Worm (Caenorhabditis elegans) whole organism, L1 larva: ENCODE measurements around the gene col-179.

ENCODE experiments used
- C34B4.2 ChIP-seq: sonication (generic microtip); optimal IDR thresholded peaks from 2 replicates; lab custom pipeline; 2017; ENCODE audit warnings: mild to moderate bottlenecking, missing genetic modification characterization, missing compliant biosample characterization
- Y116A8C.19 ChIP-seq: sonication (generic microtip); optimal IDR thresholded peaks from 2 replicates; lab custom pipeline; 2016; ENCODE audit warnings: missing compliant biosample characterization, missing genetic modification characterization, borderline replicate concordance
- aha-1 ChIP-seq: fragments of 150-350 bp; optimal IDR thresholded peaks from 2 replicates; lab custom pipeline; 2014; ENCODE audit warnings: missing biosample characterization, missing genetic modification characterization
- ama-1 ChIP-seq: fragments of 150-350 bp; optimal IDR thresholded peaks from 2 replicates; lab custom pipeline; 2014
- ceh-63 ChIP-seq: fragments of 200-800 bp; sonication (Bioruptor generic); optimal IDR thresholded peaks from 2 replicates; lab custom pipeline; 2018; ENCODE audit warnings: mild to moderate bottlenecking, missing genetic modification characterization, missing compliant biosample characterization
- ceh-82 ChIP-seq, 3 experiments: fragments of 150-350 bp in 1 of 3; sonication (generic microtip) in 2 of 3; optimal IDR thresholded peaks; 2 replicates each; lab custom pipeline; 2014 to 2017; ENCODE audit warnings: missing biosample characterization in 3 of 3, missing genetic modification characterization in 3 of 3
- dsc-1 ChIP-seq: sonication (generic microtip); optimal IDR thresholded peaks from 2 replicates; lab custom pipeline; 2016; ENCODE audit warnings: mild to moderate bottlenecking, missing genetic modification characterization, missing compliant biosample characterization
- elt-3 ChIP-seq, 6 experiments: fragments of 150-350 bp in 1 of 6; sonication (generic microtip); optimal IDR thresholded peaks; 2 replicates each; lab custom pipeline; 2017 to 2018; ENCODE audit warnings: missing biosample characterization in 6 of 6, missing genetic modification characterization in 6 of 6, inconsistent platforms in 1 of 6
- fkh-10 ChIP-seq: sonication (generic microtip); optimal IDR thresholded peaks from 2 replicates; lab custom pipeline; 2017; ENCODE audit warnings: missing biosample characterization, missing genetic modification reagents, missing genetic modification characterization
- fkh-8 ChIP-seq: sonication (generic microtip); optimal IDR thresholded peaks from 2 replicates; lab custom pipeline; 2016; ENCODE audit warnings: mild to moderate bottlenecking, missing genetic modification characterization, missing compliant biosample characterization
- fos-1 ChIP-seq: fragments of 150-350 bp; optimal IDR thresholded peaks from 2 replicates; lab custom pipeline; 2014; ENCODE audit warnings: missing biosample characterization, missing genetic modification characterization
- hlh-17 ChIP-seq: fragments of 200-800 bp; sonication (Bioruptor generic); optimal IDR thresholded peaks from 2 replicates; lab custom pipeline; 2018; ENCODE audit warnings: missing genetic modification characterization, mild to moderate bottlenecking, missing compliant biosample characterization, moderate library complexity, borderline replicate concordance
- hpl-2 ChIP-seq: fragments of 150-350 bp; optimal IDR thresholded peaks from 2 replicates; lab custom pipeline; 2014; ENCODE audit warnings: missing biosample characterization, missing genetic modification reagents, missing genetic modification characterization
- isw-1 ChIP-seq: fragments of 200-800 bp; sonication (Bioruptor generic); IDR thresholded peaks from 2 replicates; pipeline ENCODE4 v1.3.6; 2022; ENCODE audit warnings: missing genetic modification characterization, missing compliant biosample characterization
- lin-35 ChIP-seq, 2 experiments: fragments of 150-350 bp; optimal IDR thresholded peaks; 2 replicates each; lab custom pipeline; 2014; ENCODE audit warnings: missing biosample characterization in 2 of 2, missing genetic modification characterization in 2 of 2, missing genetic modification reagents in 2 of 2
- lir-3 ChIP-seq: sonication (generic microtip); optimal IDR thresholded peaks from 2 replicates; lab custom pipeline; 2016; ENCODE audit warnings: mild to moderate bottlenecking, missing genetic modification characterization, moderate library complexity, missing compliant biosample characterization; ENCODE audit not compliant: poor library complexity
- mef-2 ChIP-seq: fragments of 150-350 bp; optimal IDR thresholded peaks from 2 replicates; lab custom pipeline; 2014; ENCODE audit warnings: missing biosample characterization, missing genetic modification characterization
- mep-1 ChIP-seq: fragments of 150-350 bp; optimal IDR thresholded peaks from 2 replicates; lab custom pipeline; 2014; ENCODE audit warnings: missing biosample characterization, missing genetic modification characterization
- nhr-11 ChIP-seq: fragments of 150-350 bp; optimal IDR thresholded peaks from 2 replicates; lab custom pipeline; 2014; ENCODE audit warnings: missing biosample characterization, missing genetic modification characterization
- nhr-12 ChIP-seq: sonication (generic microtip); optimal IDR thresholded peaks from 2 replicates; lab custom pipeline; 2017; ENCODE audit warnings: missing biosample characterization, missing genetic modification characterization
- nhr-20 ChIP-seq: sonication (generic microtip); optimal IDR thresholded peaks from 2 replicates; lab custom pipeline; 2016; ENCODE audit warnings: mild to moderate bottlenecking, missing genetic modification characterization, missing compliant biosample characterization
- pax-3 ChIP-seq: fragments of 200-800 bp; sonication (Bioruptor generic); optimal IDR thresholded peaks from 2 replicates; lab custom pipeline; 2018; ENCODE audit warnings: mild to moderate bottlenecking, missing genetic modification characterization, moderate library complexity, missing compliant biosample characterization
- pqm-1 ChIP-seq: sonication (generic microtip); optimal IDR thresholded peaks from 3 replicates; lab custom pipeline; 2017; ENCODE audit warnings: missing biosample characterization, missing genetic modification characterization
- snu-23 ChIP-seq: sonication (generic microtip); optimal IDR thresholded peaks from 2 replicates; lab custom pipeline; 2016; ENCODE audit warnings: missing genetic modification characterization, missing compliant biosample characterization
- unc-62 ChIP-seq: fragments of 150-350 bp; optimal IDR thresholded peaks from 2 replicates; lab custom pipeline; 2014; ENCODE audit warnings: missing biosample characterization, missing genetic modification reagents, missing genetic modification characterization
- unc-98 ChIP-seq: fragments of 200-800 bp; sonication (Bioruptor generic); IDR thresholded peaks from 2 replicates; pipeline ENCODE4 v1.3.6; 2022; ENCODE audit warnings: missing genetic modification characterization, missing compliant biosample characterization
- vab-15 ChIP-seq: sonication (generic microtip); optimal IDR thresholded peaks from 2 replicates; lab custom pipeline; 2017; ENCODE audit warnings: missing genotype, mild to moderate bottlenecking, missing genetic modification characterization, missing compliant biosample characterization
- zag-1 ChIP-seq: fragments of 150-350 bp; optimal IDR thresholded peaks from 2 replicates; lab custom pipeline; 2014; ENCODE audit warnings: missing biosample characterization, missing genetic modification characterization
- ztf-4 ChIP-seq: fragments of 150-350 bp; optimal IDR thresholded peaks from 2 replicates; lab custom pipeline; 2014; ENCODE audit warnings: missing biosample characterization, missing genetic modification characterization

Gene col-179

DNA sequence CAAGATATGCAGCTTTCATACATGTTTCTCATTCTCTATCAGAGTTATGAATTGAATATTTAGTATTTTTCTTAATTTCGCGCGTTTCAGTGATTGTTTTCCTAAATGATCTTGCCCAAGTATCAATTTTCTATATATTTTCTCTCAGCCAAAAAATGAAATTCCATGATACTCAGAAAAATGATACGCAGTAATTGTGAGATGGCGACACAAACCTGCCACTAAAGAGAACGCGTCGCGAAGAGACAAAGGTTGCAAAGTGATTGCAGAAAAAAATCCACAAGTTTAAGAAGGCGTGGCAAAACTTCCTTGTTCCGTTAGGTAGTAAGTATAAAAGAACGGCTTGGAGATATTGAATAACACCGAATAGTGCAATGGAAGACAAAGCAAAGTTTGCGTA lies at the start of gene col-179:
TSS of gene col-179 (plus strand) at position 301 of the 400 bp plus-strand sequence.
- TF ChIP-seq mep-1 (tag; lab: Kevin White, UChicago) (no peak), nhr-12 (no peak), ztf-4 (tag; lab: Kevin White, UChicago) (no peak), isw-1 (GFP tag; lab: Robert Waterston, UW) (no peak), ceh-82 (tag; optimal IDR thresholded peaks at IDR 0.05; lab: Kevin White, UChicago) (no peak)

DNA sequence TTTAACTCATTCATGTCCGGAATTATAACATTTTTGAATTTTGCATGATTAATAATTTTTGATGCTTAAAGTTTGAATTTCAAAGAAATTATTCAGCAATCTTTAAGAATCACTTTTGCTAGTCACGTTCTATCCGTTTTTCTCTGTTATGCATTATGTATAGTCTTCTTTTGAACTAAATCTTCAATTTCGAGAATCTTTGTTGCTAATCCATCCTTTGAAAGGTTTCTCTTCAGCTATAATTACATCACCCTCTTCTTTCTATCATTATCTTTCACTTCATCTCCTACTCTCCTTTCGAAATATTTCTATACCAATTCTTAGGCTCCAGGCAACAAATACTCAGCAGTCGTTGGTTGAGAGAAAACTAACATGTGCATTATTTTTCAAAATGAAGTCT lies 49.8 kb upstream of the col-179 start:
- TF ChIP-seq pax-3: peak; percentile 34
- no peak for TF ChIP-seq vab-15
- no peak for TF ChIP-seq fkh-10 (GFP tag; lab: Kevin White, UChicago)
- TF ChIP-seq fkh-8: peak; percentile 54
- peak; percentile 52 for TF ChIP-seq nhr-11
- peak; percentile 56 for TF ChIP-seq dsc-1 (tag; lab: Kevin White, UChicago)
- no peak for TF ChIP-seq zag-1 (tag; lab: Kevin White, UChicago)

DNA sequence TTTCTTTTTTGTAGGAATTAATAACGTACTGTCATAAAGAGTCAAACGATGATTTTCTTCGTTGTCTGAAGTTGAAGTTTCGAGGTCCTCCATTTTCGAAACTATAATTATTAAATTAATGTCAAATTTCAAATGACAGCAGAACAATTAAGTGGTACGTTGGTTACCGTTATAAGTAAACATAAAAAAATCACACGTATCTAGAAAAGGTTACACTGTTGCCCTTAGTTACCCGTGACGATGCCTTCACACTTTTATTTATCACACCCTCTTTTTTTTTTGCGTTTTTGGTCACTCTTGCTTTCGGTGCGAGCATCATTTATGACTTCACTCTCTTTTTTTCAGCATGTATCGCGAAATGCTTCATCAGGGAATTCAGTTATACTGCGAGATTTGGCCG lies 48.5 kb upstream of the col-179 start, which contains the start of the genes C05C9.3 and C05C9.2:
TSS of gene C05C9.3 (minus strand) at position 101 of the 400 bp plus-strand sequence.
TSS of gene C05C9.2 (plus strand) at position 346 of the 400 bp plus-strand sequence.
- TF ChIP-seq hpl-2 (GFP tag; lab: Kevin White, UChicago) (no peak), lir-3 (tag; lab: Kevin White, UChicago) (no peak), C34B4.2 (tag; lab: Kevin White, UChicago) (no peak), nhr-20 (tag; lab: Kevin White, UChicago) (no peak)

DNA sequence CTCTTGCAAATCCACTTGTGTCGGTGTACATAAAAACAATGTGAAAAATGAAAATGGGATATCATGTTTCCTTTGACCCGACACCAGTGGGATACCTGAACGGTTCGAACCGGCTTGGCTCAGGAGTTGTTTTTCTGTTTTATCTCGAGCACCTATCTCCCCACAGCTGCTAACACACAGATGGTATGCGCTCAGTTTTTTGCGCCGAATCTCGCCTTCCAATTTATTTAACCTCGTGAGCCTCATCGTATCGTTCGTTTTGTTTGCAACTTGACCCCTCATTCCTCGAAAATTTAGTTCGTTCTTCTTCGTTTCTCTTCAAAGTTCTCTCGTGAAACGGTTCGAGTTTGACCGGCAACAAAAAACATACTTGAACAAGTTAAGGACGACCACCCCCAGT lies 40.7 kb upstream of the col-179 start, which contains the start of gene C05C9.1:
TSS of gene C05C9.1 (plus strand) at position 301 of the 400 bp plus-strand sequence.
- TF ChIP-seq Y116A8C.19 (no peak), elt-3 (tag; optimal IDR thresholded peaks at IDR 0.05; lab: Kevin White, UChicago) (no peak), pqm-1 (tag; lab: Kevin White, UChicago) (no peak), fos-1 (tag; lab: Kevin White, UChicago) (no peak), C34B4.2 (tag; lab: Kevin White, UChicago) (no peak), ztf-4 (tag; lab: Kevin White, UChicago) (no peak), mef-2 (tag; lab: Kevin White, UChicago) (no peak)

DNA sequence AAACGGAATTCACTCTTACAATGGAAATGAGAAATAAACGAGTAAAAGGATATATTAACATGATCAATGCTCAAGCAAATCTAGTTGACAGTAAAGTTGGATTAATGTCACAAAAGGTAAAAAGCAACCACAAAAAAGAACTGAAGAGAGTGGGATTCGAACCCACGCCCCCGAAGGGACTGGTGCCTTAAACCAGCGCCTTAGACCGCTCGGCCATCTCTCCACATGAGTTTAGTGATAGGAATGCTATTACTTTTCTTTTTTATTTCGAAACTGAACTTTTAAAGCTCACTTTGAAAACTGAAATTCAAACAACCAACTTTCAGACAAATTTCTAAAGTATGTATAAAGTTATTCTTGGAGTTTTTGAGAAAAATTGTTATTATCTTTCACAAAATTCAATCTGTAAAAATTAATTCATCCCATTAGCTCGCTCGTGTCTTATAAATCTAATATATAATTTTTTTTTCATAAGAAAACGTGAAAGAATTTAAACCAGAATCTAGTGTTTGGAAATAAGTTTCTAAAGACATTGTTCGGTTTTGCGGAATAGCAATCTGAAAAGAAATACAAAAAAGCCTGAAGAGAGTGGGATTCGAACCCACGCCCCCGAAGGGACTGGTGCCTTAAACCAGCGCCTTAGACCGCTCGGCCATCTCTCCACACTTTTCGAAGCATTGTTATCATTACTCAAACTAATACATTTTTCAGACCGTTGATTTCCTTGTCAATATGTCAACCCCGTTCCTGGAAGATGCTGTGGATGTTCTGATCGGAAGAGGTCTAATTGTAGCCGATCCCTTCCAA lies 38.3 kb upstream of the col-179 start:
- TF ChIP-seq ceh-63 (GFP tag; lab: Kevin White, UChicago) (no peak), aha-1 (tag; lab: Kevin White, UChicago) (no peak), nhr-20 (tag; lab: Kevin White, UChicago) (no peak)

DNA sequence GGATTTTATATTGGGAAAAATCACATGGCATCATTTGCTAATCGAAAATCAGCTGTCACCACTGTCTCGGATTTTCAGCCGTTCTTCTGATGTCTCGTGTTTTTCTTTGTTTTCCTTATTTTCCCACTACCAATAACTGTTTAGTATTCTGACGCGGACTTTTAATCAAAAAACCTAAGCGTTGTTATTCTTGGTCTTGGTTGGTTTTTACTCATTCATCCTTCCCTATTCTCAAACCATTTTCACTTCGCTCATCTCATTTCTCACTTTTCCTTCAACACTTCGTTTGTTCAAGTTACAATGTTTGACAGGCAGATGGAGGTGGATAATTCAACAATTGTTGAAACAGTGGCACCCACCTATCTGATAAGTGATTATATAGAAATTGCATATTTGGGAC lies 22.7 kb upstream of the col-179 start, which contains the start of gene gnrr-6:
TSS of gene gnrr-6 (plus strand) at position 301 of the 400 bp plus-strand sequence.
- no peak for TF ChIP-seq lin-35 (GFP tag; optimal IDR thresholded peaks at IDR 0.05; lab: Kevin White, UChicago)
- TF ChIP-seq snu-23 (GFP tag; lab: Kevin White, UChicago): no peak
- TF ChIP-seq hlh-17 (GFP tag; lab: Kevin White, UChicago): no peak
- no peak for TF ChIP-seq pqm-1 (tag; lab: Kevin White, UChicago)
- no peak for TF ChIP-seq zag-1 (tag; lab: Kevin White, UChicago)
- TF ChIP-seq elt-3 (tag; optimal IDR thresholded peaks at IDR 0.05; lab: Kevin White, UChicago): no peak
- TF ChIP-seq unc-98 (GFP tag; lab: Robert Waterston, UW): no peak
- no peak for TF ChIP-seq unc-62 (GFP tag; lab: Kevin White, UChicago)
- TF ChIP-seq ama-1 (lab: Kevin White, UChicago): no peak
